Worm (Caenorhabditis elegans) whole organism, early embryonic: ENCODE data around the gene C25H3.17.

ENCODE experiments used
- aly-1 ChIP-seq: sonication (generic microtip); optimal IDR thresholded peaks from 2 replicates; lab custom pipeline; 2016; ENCODE audit warnings: missing genetic modification characterization, missing compliant biosample characterization
- ama-1 ChIP-seq: fragments of 150-350 bp; optimal IDR thresholded peaks from 2 replicates; lab custom pipeline; 2014
- ets-7 ChIP-seq: sonication (generic microtip); optimal IDR thresholded peaks from 2 replicates; lab custom pipeline; 2016; ENCODE audit warnings: missing genotype, missing genetic modification characterization, missing compliant biosample characterization
- hnd-1 ChIP-seq: sonication (generic microtip); optimal IDR thresholded peaks from 2 replicates; lab custom pipeline; 2016; ENCODE audit warnings: missing genetic modification characterization, missing compliant biosample characterization
- pes-1 ChIP-seq: fragments of 200-800 bp; sonication (Bioruptor generic); IDR thresholded peaks from 2 replicates; pipeline ENCODE4 v1.3.6; 2022; ENCODE audit warnings: missing genetic modification reagents, missing genetic modification characterization, missing compliant biosample characterization
- sea-1 ChIP-seq: fragments of 200-800 bp; sonication (Bioruptor generic); conservative IDR thresholded peaks from 2 replicates; pipeline ENCODE4 v1.3.6; 2022; ENCODE audit warnings: missing genetic modification characterization, missing compliant biosample characterization

- TF ChIP-seq aly-1 (no peak), pes-1 (GFP tag; lab: Robert Waterston, UW) (no peak), ets-7 (tag; lab: Kevin White, UChicago) (no peak), sea-1 (GFP tag; lab: Robert Waterston, UW) (no peak), ama-1 (lab: Kevin White, UChicago) (no peak), hnd-1 (tag; lab: Kevin White, UChicago) (no peak)
These were observed 46.4 kb upstream of the C25H3.17 start, which contains the start of the genes C18A3.10 and C18A3.3 for ce11 chrII:5715745-5716357.
